Fruit fly (Drosophila melanogaster) whole organism, embryonic: ENCODE data around the gene CG4404.

Experiments
- Atf6 ChIP-seq: fragments of 200-800 bp; sonication (Bioruptor generic); IDR thresholded peaks from 2 replicates; pipeline ENCODE4 v1.3.6; 2022; ENCODE audit warnings: missing biosample characterization, missing genetic modification characterization
- BtbVII ChIP-seq: fragments of 200-800 bp; sonication (Bioruptor generic); optimal IDR thresholded peaks from 3 replicates; lab custom pipeline; 2017; ENCODE audit warnings: missing biosample characterization, mild to moderate bottlenecking, missing genetic modification characterization
- C15 ChIP-seq: fragments of 200-800 bp; sonication (Bioruptor generic); IDR thresholded peaks from 3 replicates; pipeline ENCODE4 v1.3.6; 2022; ENCODE audit warnings: missing biosample characterization, missing genetic modification characterization
- CG10274 ChIP-seq: fragments of 200-800 bp; sonication (Bioruptor generic); optimal IDR thresholded peaks from 3 replicates; lab custom pipeline; 2017; ENCODE audit warnings: missing biosample characterization, mild to moderate bottlenecking, missing genetic modification characterization
- CG10431 ChIP-seq: fragments of 200-800 bp; sonication (Bioruptor generic); optimal IDR thresholded peaks from 3 replicates; lab custom pipeline; 2018; ENCODE audit warnings: missing biosample characterization, mild to moderate bottlenecking, missing genetic modification characterization
- CG11504 ChIP-seq: fragments of 200-800 bp; sonication (Bioruptor generic); optimal IDR thresholded peaks from 3 replicates; lab custom pipeline; 2019; ENCODE audit warnings: missing biosample characterization, mild to moderate bottlenecking, missing genetic modification characterization, moderate library complexity
- CG11695 ChIP-seq: fragments of 200-800 bp; sonication (Bioruptor generic); IDR thresholded peaks from 3 replicates; pipeline ENCODE4 v1.3.6; 2022; ENCODE audit warnings: missing biosample characterization, missing genetic modification characterization
- CG12071 ChIP-seq: fragments of 200-800 bp; sonication (Bioruptor generic); optimal IDR thresholded peaks from 3 replicates; lab custom pipeline; 2018; ENCODE audit warnings: missing biosample characterization, mild to moderate bottlenecking, missing genetic modification characterization
- CG12391 ChIP-seq: fragments of 200-800 bp; sonication (Bioruptor generic); optimal IDR thresholded peaks from 3 replicates; lab custom pipeline; 2018; ENCODE audit warnings: missing biosample characterization, mild to moderate bottlenecking, missing genetic modification characterization, moderate library complexity
- CG15514 ChIP-seq: fragments of 200-800 bp; sonication (Bioruptor generic); optimal IDR thresholded peaks from 3 replicates; lab custom pipeline; 2017; ENCODE audit warnings: missing biosample characterization, missing genetic modification characterization, mild to moderate bottlenecking, moderate library complexity, missing genetic modification reagents
- CG17912 ChIP-seq: fragments of 200-800 bp; sonication (Bioruptor generic); optimal IDR thresholded peaks from 2 replicates; lab custom pipeline; 2018; ENCODE audit warnings: missing biosample characterization, mild to moderate bottlenecking, missing genetic modification characterization
- CG18262 ChIP-seq: fragments of 200-800 bp; optimal IDR thresholded peaks from 3 replicates; lab custom pipeline; 2019; ENCODE audit warnings: missing biosample characterization, mild to moderate bottlenecking, missing genetic modification characterization, moderate library complexity
- CG2116 ChIP-seq: fragments of 200-800 bp; sonication (Bioruptor generic); optimal IDR thresholded peaks from 3 replicates; lab custom pipeline; 2018; ENCODE audit warnings: missing biosample characterization, mild to moderate bottlenecking, missing genetic modification characterization
- CG2678 ChIP-seq: fragments of 200-800 bp; sonication (Bioruptor generic); optimal IDR thresholded peaks from 3 replicates; lab custom pipeline; 2019; ENCODE audit warnings: missing biosample characterization, mild to moderate bottlenecking, missing genetic modification characterization, moderate library complexity
- CG3281 ChIP-seq: fragments of 200-800 bp; sonication (Bioruptor generic); optimal IDR thresholded peaks from 3 replicates; lab custom pipeline; 2017; ENCODE audit warnings: missing biosample characterization, mild to moderate bottlenecking, missing genetic modification characterization
- CG3847 ChIP-seq: fragments of 200-800 bp; sonication (Bioruptor generic); IDR thresholded peaks from 2 replicates; pipeline ENCODE4 v1.3.6; 2022; ENCODE audit warnings: missing biosample characterization, missing genetic modification characterization
- CG6654 ChIP-seq: fragments of 200-800 bp; sonication (Bioruptor generic); optimal IDR thresholded peaks from 2 replicates; lab custom pipeline; 2017; ENCODE audit warnings: missing biosample characterization, mild to moderate bottlenecking, missing genetic modification characterization
- CG7556 ChIP-seq: fragments of 200-800 bp; sonication (Bioruptor generic); optimal IDR thresholded peaks from 2 replicates; lab custom pipeline; 2017; ENCODE audit warnings: missing biosample characterization, mild to moderate bottlenecking, missing genetic modification characterization
- CG7839 ChIP-seq: fragments of 200-800 bp; sonication (Bioruptor generic); optimal IDR thresholded peaks from 3 replicates; lab custom pipeline; 2018; ENCODE audit warnings: missing biosample characterization, mild to moderate bottlenecking, missing genetic modification characterization, moderate library complexity
- CG8388 ChIP-seq: fragments of 200-800 bp; sonication (Bioruptor generic); optimal IDR thresholded peaks from 2 replicates; lab custom pipeline; 2019; ENCODE audit warnings: missing biosample characterization, mild to moderate bottlenecking, missing genetic modification characterization, moderate library complexity
- CG8478 ChIP-seq: fragments of >200 bp; optimal IDR thresholded peaks from 2 replicates; lab custom pipeline; 2018
- Dp ChIP-seq: fragments of 200-800 bp; sonication (Bioruptor generic); optimal IDR thresholded peaks from 2 replicates; lab custom pipeline; 2018; ENCODE audit warnings: missing biosample characterization, mild to moderate bottlenecking, missing genetic modification characterization, moderate library complexity
- E2f2 ChIP-seq: fragments of 200-800 bp; sonication (Bioruptor generic); IDR thresholded peaks from 2 replicates; pipeline ENCODE4 v1.3.6; 2022; ENCODE audit warnings: missing biosample characterization, missing genetic modification characterization
- Fer3 ChIP-seq: fragments of 200-800 bp; sonication (Bioruptor generic); optimal IDR thresholded peaks from 2 replicates; lab custom pipeline; 2018; ENCODE audit warnings: missing biosample characterization, mild to moderate bottlenecking, missing genetic modification characterization, moderate library complexity
- Meics ChIP-seq: fragments of 200-800 bp; sonication (Bioruptor generic); optimal IDR thresholded peaks from 2 replicates; lab custom pipeline; 2017; ENCODE audit warnings: missing biosample characterization, mild to moderate bottlenecking, missing genetic modification characterization
- NC2α ChIP-seq: fragments of 200-800 bp; sonication (Bioruptor generic); optimal IDR thresholded peaks from 2 replicates; lab custom pipeline; 2016; ENCODE audit warnings: missing biosample characterization, missing genetic modification characterization
- NFAT ChIP-seq: fragments of 200-800 bp; sonication (Bioruptor generic); IDR thresholded peaks from 2 replicates; pipeline ENCODE4 v1.3.6; 2022; ENCODE audit warnings: missing biosample characterization, missing genetic modification characterization
- Rfx ChIP-seq: fragments of 200-800 bp; sonication (Bioruptor generic); IDR thresholded peaks from 2 replicates; pipeline ENCODE4 v1.3.6; 2022; ENCODE audit warnings: missing biosample characterization, missing genetic modification characterization
- Sox100B ChIP-seq: fragments of 200-800 bp; sonication (Bioruptor generic); optimal IDR thresholded peaks from 3 replicates; lab custom pipeline; 2018; ENCODE audit warnings: missing biosample characterization, mild to moderate bottlenecking, missing genetic modification characterization
- Sox102F ChIP-seq: fragments of 200-800 bp; sonication (Bioruptor generic); optimal IDR thresholded peaks from 2 replicates; lab custom pipeline; 2018; ENCODE audit warnings: missing biosample characterization, mild to moderate bottlenecking, missing genetic modification characterization, moderate library complexity
- Stat92E ChIP-seq, 3 experiments: fragments of >200 bp in 2 of 3; fragments of 200-800 bp in 1 of 3; sonication (Bioruptor generic) in 1 of 3; optimal IDR thresholded peaks; 2 replicates each; lab custom pipeline; 2017 to 2019; ENCODE audit warnings: missing biosample characterization in 3 of 3, missing genetic modification characterization in 3 of 3, mild to moderate bottlenecking in 1 of 3, moderate library complexity in 1 of 3
- ab ChIP-seq: fragments of 200-800 bp; sonication (Bioruptor generic); optimal IDR thresholded peaks from 2 replicates; lab custom pipeline; 2016; ENCODE audit warnings: missing biosample characterization, missing genetic modification characterization
- ap ChIP-seq: fragments of 200-800 bp; sonication (Bioruptor generic); IDR thresholded peaks from 2 replicates; pipeline ENCODE4 v1.3.6; 2022; ENCODE audit warnings: missing biosample characterization, missing genetic modification characterization
- esg ChIP-seq: fragments of 200-800 bp; sonication (Bioruptor generic); conservative IDR thresholded peaks from 2 replicates; pipeline ENCODE4 v1.3.6; 2022; ENCODE audit warnings: missing biosample characterization, missing genetic modification characterization
- jumu ChIP-seq: fragments of 200-800 bp; sonication (Bioruptor generic); optimal IDR thresholded peaks from 3 replicates; lab custom pipeline; 2016; ENCODE audit warnings: missing biosample characterization, missing genetic modification characterization
- kay ChIP-seq: fragments of 200-800 bp; sonication (Bioruptor generic); optimal IDR thresholded peaks from 2 replicates; lab custom pipeline; 2016; ENCODE audit warnings: missing biosample characterization, missing genetic modification characterization
- lab ChIP-seq: fragments of 200-800 bp; sonication (Bioruptor generic); optimal IDR thresholded peaks from 3 replicates; lab custom pipeline; 2017; ENCODE audit warnings: missing biosample characterization, missing genetic modification characterization, mild to moderate bottlenecking, moderate library complexity, missing genetic modification reagents
- lov ChIP-seq, 2 experiments: fragments of 200-800 bp in 1 of 2; fragments of >200 bp in 1 of 2; sonication (Bioruptor generic) in 1 of 2; IDR thresholded peaks in 1 of 2; optimal IDR thresholded peaks in 1 of 2; 2 replicates in 1 of 2; 3 replicates in 1 of 2; pipeline versions ENCODE4 v1.3.6 to Lab custom; 2017 to 2022; ENCODE audit warnings: missing biosample characterization in 1 of 2, missing genetic modification characterization in 1 of 2
- otp ChIP-seq: fragments of 200-800 bp; sonication (Bioruptor generic); IDR thresholded peaks from 3 replicates; pipeline ENCODE4, ENCODE4 v1.3.6; 2022; ENCODE audit warnings: missing biosample characterization, missing genetic modification characterization
- pnt ChIP-seq: fragments of 200-800 bp; sonication (Bioruptor generic); optimal IDR thresholded peaks from 3 replicates; lab custom pipeline; 2016; ENCODE audit warnings: missing biosample characterization, missing genetic modification characterization
- scrt ChIP-seq: fragments of 200-800 bp; sonication (Bioruptor generic); optimal IDR thresholded peaks from 2 replicates; lab custom pipeline; 2018; ENCODE audit warnings: missing biosample characterization, mild to moderate bottlenecking, missing genetic modification characterization, moderate library complexity
- sd ChIP-seq: fragments of 200-800 bp; sonication (Bioruptor generic); optimal IDR thresholded peaks from 3 replicates; lab custom pipeline; 2018; ENCODE audit warnings: missing biosample characterization, mild to moderate bottlenecking, missing genetic modification characterization, moderate library complexity
- sens ChIP-seq: fragments of 200-800 bp; sonication (Bioruptor generic); peaks from one replicate; lab custom pipeline; 2016; ENCODE audit warnings: missing biosample characterization, missing genetic modification characterization
- sisA ChIP-seq: fragments of 200-800 bp; sonication (Bioruptor generic); IDR thresholded peaks from 2 replicates; pipeline ENCODE4 v1.3.6; 2022; ENCODE audit warnings: missing biosample characterization, missing genetic modification characterization
- sna ChIP-seq: fragments of 200-800 bp; sonication (Bioruptor generic); IDR thresholded peaks from 2 replicates; pipeline ENCODE4 v1.3.6; 2022; ENCODE audit warnings: missing biosample characterization, missing genetic modification characterization; ENCODE audit not compliant: partially characterized antibody
- sob ChIP-seq: fragments of 200-800 bp; sonication (Bioruptor generic); IDR thresholded peaks from 2 replicates; pipeline ENCODE4 v1.3.6; 2022; ENCODE audit warnings: missing biosample characterization, missing genetic modification characterization
- stwl ChIP-seq: fragments of 200-800 bp; sonication (Bioruptor generic); optimal IDR thresholded peaks from 3 replicates; lab custom pipeline; 2018; ENCODE audit warnings: missing biosample characterization, mild to moderate bottlenecking, missing genetic modification characterization, moderate library complexity
- sug ChIP-seq: fragments of 200-800 bp; optimal IDR thresholded peaks from 2 replicates; lab custom pipeline; 2019; ENCODE audit warnings: missing biosample characterization, mild to moderate bottlenecking, missing genetic modification characterization, moderate library complexity
- tio ChIP-seq: fragments of 200-800 bp; sonication (Bioruptor generic); optimal IDR thresholded peaks from 2 replicates; lab custom pipeline; 2017; ENCODE audit warnings: missing biosample characterization, missing genetic modification characterization, inconsistent platforms
- ttk ChIP-seq: fragments of 200-800 bp; sonication (Bioruptor generic); IDR thresholded peaks from 2 replicates; pipeline ENCODE4 v2.1.2; 2022; ENCODE audit warnings: missing biosample characterization, missing genetic modification characterization
- yki ChIP-seq: fragments of >200 bp; optimal IDR thresholded peaks from 3 replicates; lab custom pipeline; 2018

CG4404 gene

dm6 chrX:12886543-12886942, 19.3 kb downstream of the CG4404 start (continued):
- TF ChIP-seq otp = no peak
- TF ChIP-seq sob = no peak
- no peak for TF ChIP-seq CG8388 (GFP tag; lab: Kevin White, UChicago)
- peak; percentile 64 for TF ChIP-seq lab (GFP tag; lab: Kevin White, UChicago)
- TF ChIP-seq CG10431 (GFP tag; lab: Kevin White, UChicago) = no peak
- TF ChIP-seq Sox102F = no peak
- TF ChIP-seq CG3281 (GFP tag; lab: Kevin White, UChicago) = peak; percentile 33
- peak; percentile 15 for TF ChIP-seq sug (tag; lab: Kevin White, UChicago)
- TF ChIP-seq Atf6 = 0 out of 2 replicates have a peak, but pooled peaks have one; percentile 10
- TF ChIP-seq tio (GFP tag; lab: Kevin White, UChicago) = no peak
- no peak for TF ChIP-seq ab (GFP tag; lab: Kevin White, UChicago)
- peak; percentile 56; the same call in 1 of the 2 replicates for TF ChIP-seq Rfx
- no peak for TF ChIP-seq sna (GFP tag; lab: Robert Waterston, UW)
- peak; percentile 27 for TF ChIP-seq CG2678
- no peak for TF ChIP-seq esg (GFP tag; lab: Robert Waterston, UW)
- no peak for TF ChIP-seq CG8478 (lab: Kevin White, UChicago)
- TF ChIP-seq CG15514 (GFP tag; lab: Kevin White, UChicago) = peak; percentile 44
- no peak for TF ChIP-seq kay (GFP tag; lab: Kevin White, UChicago)
- TF ChIP-seq Meics = peak; percentile 34
- TF ChIP-seq ttk (GFP tag; lab: Robert Waterston, UW) = no peak
- TF ChIP-seq pnt (GFP tag; lab: Kevin White, UChicago) = no peak
- no peak for TF ChIP-seq CG17912 (GFP tag; lab: Kevin White, UChicago)
- no peak for TF ChIP-seq scrt
- TF ChIP-seq yki (lab: Kevin White, UChicago) = no peak
- TF ChIP-seq BtbVII (GFP tag; lab: Kevin White, UChicago) = peak; percentile 40

dm6 chrX:12869850-12870249, 36.0 kb downstream of the CG4404 start:
- TF ChIP-seq Stat92E (GFP tag; optimal IDR thresholded peaks at IDR 0.05; lab: Kevin White, UChicago) (no peak), CG10274 (no peak), CG2116 (no peak), CG7839 (tag; lab: Kevin White, UChicago) (peak; percentile 53), Dp (GFP tag; lab: Kevin White, UChicago) (no peak), jumu (GFP tag; lab: Kevin White, UChicago) (no peak), CG11695 (GFP tag; lab: Robert Waterston, UW) (no peak), Sox100B (GFP tag; lab: Kevin White, UChicago) (peak; percentile 11), CG12391 (tag; lab: Kevin White, UChicago) (no peak), lov (optimal IDR thresholded peaks at IDR 0.05; lab: Kevin White, UChicago) (no peak), lov (GFP tag; IDR thresholded peaks at IDR 0.05; lab: Robert Waterston, UW) (no peak), CG7556 (GFP tag; lab: Kevin White, UChicago) (peak; percentile 45), lab (GFP tag; lab: Kevin White, UChicago) (peak; percentile 38), CG18262 (tag; lab: Kevin White, UChicago) (peak; percentile 1), Fer3 (tag; lab: Kevin White, UChicago) (peak; percentile 19), CG8388 (GFP tag; lab: Kevin White, UChicago) (no peak), stwl (no peak), sd (no peak), CG3847 (GFP tag; lab: Robert Waterston, UW) (no peak), sens (GFP tag; lab: Kevin White, UChicago) (no peak), scrt (peak; percentile 14), CG6654 (GFP tag; lab: Kevin White, UChicago) (no peak), NFAT (no peak), C15 (GFP tag; lab: Robert Waterston, UW) (no peak), ap (no peak), sisA (no peak), NC2α (no peak), otp (no peak), E2f2 (GFP tag; lab: Robert Waterston, UW) (no peak), CG12071 (GFP tag; lab: Kevin White, UChicago) (no peak), CG11504 (tag; lab: Kevin White, UChicago) (peak; percentile 54)
